Worm (Caenorhabditis elegans) whole organism, late embryonic: ENCODE measurements around the gene str-222.

Experiments used
- ama-1 ChIP-seq: fragments of 150-350 bp; optimal IDR thresholded peaks from 2 replicates; lab custom pipeline; 2014
- elt-2 ChIP-seq: sonication (generic microtip); optimal IDR thresholded peaks from 2 replicates; lab custom pipeline; 2016; ENCODE audit warnings: missing genetic modification reagents, missing genetic modification characterization, missing compliant biosample characterization
- hlh-13 ChIP-seq: fragments of 200-800 bp; sonication (Bioruptor generic); optimal IDR thresholded peaks from 2 replicates; lab custom pipeline; 2018; ENCODE audit warnings: mild to moderate bottlenecking, missing genetic modification characterization, missing compliant biosample characterization
- madf-2 ChIP-seq: sonication (generic microtip); optimal IDR thresholded peaks from 2 replicates; lab custom pipeline; 2017; ENCODE audit warnings: missing genetic modification characterization, missing compliant biosample characterization
- sox-4 ChIP-seq: sonication (generic microtip); optimal IDR thresholded peaks from 2 replicates; lab custom pipeline; 2017; ENCODE audit warnings: mild to moderate bottlenecking, missing genetic modification characterization, inconsistent platforms, missing compliant biosample characterization
- ztf-16 ChIP-seq: sonication (generic microtip); optimal IDR thresholded peaks from 2 replicates; lab custom pipeline; 2017; ENCODE audit warnings: missing genetic modification characterization, missing compliant biosample characterization

DNA sequence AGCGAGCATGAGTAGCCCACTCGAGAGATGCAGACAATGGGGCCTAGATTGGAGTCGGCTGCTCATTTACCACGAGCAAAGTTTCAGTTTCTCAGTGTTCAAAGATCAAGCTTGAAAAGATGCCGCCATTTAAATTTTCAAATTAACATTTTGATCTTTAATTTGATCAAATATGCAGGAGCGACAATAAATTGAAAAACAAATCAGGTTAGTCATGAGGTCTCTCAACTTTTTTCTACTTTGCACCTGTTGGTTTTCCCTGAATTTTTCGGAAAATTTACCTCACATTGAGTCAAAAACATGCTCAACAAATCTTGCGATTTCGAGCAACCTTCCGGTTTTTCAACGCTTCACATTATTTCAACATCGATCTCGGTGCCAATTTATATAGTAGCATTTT, 49.4 kb downstream of the str-222 start, which contains the start of gene srh-5:
- TF ChIP-seq hlh-13 (GFP tag; lab: Kevin White, UChicago) (no peak), sox-4 (tag; lab: Kevin White, UChicago) (no peak), madf-2 (tag; lab: Kevin White, UChicago) (no peak), elt-2 (tag; lab: Kevin White, UChicago) (no peak), ztf-16 (tag; lab: Kevin White, UChicago) (no peak), ama-1 (lab: Kevin White, UChicago) (no peak)
